Worm (Caenorhabditis elegans) whole organism, dauer: ENCODE measurements around the gene srbc-49.
"Not testable (repeated sequence)": the region's sequence is repeated elsewhere in the genome, so short reads cannot be mapped to it uniquely, and the experiment has no call there.

Experiments
- unc-62 ChIP-seq: sonication (generic microtip); optimal IDR thresholded peaks from 2 replicates; lab custom pipeline; 2017; ENCODE audit warnings: missing biosample characterization, missing genetic modification reagents, missing genetic modification characterization

Gene srbc-49

DNA sequence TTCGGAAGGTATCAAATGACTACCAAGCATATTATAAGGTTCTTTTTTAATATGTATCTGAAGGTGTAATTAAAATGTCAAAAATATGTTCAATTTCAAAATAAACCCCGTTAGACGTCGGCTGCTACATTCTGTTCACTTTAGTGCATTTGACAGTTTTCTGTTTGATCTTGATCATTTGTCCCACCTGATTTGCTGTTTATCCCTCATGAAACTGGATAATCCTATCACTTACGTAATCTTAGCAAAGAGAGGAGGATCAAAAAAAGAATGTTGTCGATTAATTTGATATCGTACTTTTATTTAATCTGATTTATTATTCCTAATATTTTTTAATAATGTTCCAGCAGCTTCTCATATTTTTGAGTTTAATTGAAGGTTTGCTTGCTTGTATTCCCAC is 11.1 kb upstream of the srbc-49 start, which contains the start of gene F54B8.1:
Gene F54B8.1 (plus strand): TSS at position 301 of the 400 bp plus-strand sequence.
- TF ChIP-seq unc-62: no peak

DNA sequence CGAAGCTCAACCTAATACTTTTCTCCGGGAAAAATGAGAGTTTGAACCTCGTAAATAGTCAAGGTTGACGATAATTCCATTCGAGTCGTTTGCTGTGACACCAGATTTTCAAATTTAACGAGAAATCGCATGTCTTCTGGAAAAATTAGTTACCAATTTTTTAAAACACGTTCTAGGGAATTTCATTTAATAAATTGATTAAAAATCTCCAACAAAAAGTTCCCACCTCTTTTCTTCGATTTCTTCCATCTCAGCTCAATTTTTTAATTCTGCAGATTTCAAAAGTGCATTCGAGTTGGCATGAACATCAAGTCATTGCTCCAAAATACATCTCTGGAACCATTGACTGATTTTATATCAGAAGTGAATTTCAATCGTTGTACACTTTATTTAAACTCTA is 9.5 kb upstream of the srbc-49 start, which contains the start of gene nhr-282:
Gene nhr-282 (plus strand): TSS at position 301 of the 400 bp plus-strand sequence.
- not testable (repeated sequence) for TF ChIP-seq unc-62

DNA sequence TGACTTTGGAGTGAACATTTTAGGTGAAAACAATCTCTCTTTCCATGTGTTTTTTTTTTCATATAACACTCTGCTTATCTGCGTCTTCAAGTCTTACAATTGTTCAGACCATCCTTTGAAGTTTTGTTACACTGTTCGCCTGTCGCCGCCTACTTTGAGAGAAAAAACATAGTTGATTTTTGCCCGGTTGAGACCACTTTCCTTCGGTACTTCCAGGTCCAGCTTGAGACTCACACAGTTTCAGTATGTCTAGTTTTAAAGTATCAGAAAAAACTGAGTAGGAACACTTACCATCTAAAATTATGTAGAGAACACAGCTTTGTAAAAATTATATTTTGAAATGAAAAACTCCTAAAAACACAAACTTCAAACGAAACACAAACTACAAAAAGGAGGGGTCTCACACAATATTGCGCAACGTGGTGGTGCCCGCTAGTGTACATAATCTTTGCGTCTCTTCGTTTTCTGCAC is 5.5 kb upstream of the srbc-49 start, which contains the start of the genes fbxa-69 and F54B8.4:
Gene fbxa-69 (minus strand): TSS at position 10 of the 471 bp plus-strand sequence.
Gene F54B8.4 (plus strand): TSS at position 421 of the 471 bp plus-strand sequence.
- TF ChIP-seq unc-62: no peak

DNA sequence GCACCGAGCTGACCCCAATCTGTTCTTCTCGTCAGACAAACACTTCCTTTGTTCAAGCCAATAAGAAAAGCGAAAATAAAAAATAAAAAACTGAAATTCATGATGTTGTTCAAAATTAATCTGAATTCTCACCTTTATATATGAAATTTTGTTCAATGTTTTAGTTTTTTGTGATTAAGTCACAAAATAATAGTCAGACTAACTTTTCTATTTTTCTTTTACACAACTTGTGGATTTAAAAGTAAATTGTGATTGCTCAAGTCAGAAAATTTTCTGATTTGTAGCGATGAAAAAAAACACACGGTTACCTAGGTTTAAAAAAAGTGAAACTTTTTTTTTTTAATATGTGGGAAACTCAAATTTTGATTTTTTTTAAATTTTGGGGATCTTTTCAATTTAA is 3.8 kb upstream of the srbc-49 start, which contains the start of gene abf-3:
Gene abf-3 (minus strand): TSS at position 101 of the 400 bp plus-strand sequence.
- no peak for TF ChIP-seq unc-62

DNA sequence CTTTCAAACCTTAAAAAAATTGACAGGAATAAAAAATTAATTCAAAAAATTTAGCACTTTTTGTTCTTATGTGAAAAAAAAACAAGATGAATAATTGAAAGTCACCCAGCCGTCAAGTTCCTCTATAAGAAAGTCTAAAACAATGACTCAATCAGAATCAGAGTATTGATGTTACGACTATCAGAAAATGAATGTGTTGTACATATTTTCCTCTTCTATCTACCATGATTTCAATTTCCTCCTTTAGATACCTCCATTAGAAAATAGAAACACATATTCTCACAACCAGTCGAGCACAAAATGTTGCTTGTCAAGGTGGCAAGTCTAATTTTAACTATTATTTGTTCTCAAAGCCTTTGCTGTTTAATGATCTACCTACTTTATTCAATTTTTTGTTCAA is 1.5 kb upstream of the srbc-49 start, which contains the start of gene srbc-48:
Gene srbc-48 (plus strand): TSS at position 301 of the 400 bp plus-strand sequence.
- no peak for TF ChIP-seq unc-62

DNA sequence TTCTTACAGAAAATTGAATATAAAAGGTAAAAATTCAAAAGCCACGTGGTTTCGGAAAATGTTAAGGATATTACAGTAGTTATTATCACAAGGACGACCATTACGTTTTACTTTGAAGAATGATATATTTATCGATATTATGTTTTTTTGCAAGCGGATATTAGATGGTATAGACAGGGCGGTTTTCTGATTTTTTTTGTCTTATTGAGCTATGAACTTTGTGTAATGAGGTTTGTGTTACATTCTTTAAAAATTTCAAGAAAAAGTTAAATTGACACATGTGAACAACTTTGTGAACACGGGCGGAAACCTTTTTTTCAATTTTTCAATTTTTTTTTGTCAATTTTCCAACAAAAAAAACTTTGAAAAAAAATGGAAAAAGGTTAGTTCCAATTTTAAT is 3.4 kb downstream of the srbc-49 start, which contains the start of gene srbc-50:
Gene srbc-50 (minus strand): TSS at position 101 of the 400 bp plus-strand sequence.
- no peak for TF ChIP-seq unc-62

DNA sequence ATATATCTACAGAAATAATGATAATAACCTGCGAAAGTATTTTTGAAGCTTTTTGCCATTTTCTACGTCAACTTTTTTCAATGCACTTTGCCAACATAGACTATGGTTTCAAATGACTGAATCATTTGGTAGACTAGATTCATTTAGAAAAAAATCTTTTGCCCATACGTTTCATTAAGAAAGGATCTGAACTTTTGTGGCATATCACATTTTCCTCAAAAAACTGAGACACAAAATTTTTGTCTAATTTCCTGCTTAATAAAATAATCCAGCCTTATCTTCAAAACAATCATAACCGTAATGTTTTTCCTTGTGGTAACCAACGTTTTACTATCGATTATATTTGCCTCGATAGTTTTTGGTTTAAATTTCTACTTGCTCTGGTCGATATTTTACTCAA is 4.6 kb downstream of the srbc-49 start, which contains the start of gene srbc-51:
Gene srbc-51 (plus strand): TSS at position 301 of the 400 bp plus-strand sequence.
- TF ChIP-seq unc-62: no peak

DNA sequence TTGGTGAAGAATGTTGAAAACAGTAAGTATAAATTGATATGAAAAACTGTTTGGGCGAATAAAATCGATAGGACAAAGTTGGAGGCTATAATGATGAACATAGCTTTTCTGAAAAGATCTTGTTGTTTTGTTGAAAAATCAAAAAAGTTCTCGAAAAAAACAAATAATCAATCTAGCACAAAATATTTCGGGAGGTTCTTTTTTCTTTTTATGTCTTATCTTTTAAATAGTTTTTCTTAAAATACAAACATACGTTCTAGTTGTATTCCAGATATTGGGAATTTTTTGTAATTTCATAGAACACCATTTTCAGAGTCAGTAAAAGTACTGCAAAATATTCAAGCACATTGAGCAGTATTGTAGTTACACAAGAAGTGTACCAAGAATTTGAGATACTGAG is 8.4 kb downstream of the srbc-49 start, which contains the start of gene srbc-55:
Gene srbc-55 (minus strand): TSS at position 101 of the 400 bp plus-strand sequence.
- no peak for TF ChIP-seq unc-62

DNA sequence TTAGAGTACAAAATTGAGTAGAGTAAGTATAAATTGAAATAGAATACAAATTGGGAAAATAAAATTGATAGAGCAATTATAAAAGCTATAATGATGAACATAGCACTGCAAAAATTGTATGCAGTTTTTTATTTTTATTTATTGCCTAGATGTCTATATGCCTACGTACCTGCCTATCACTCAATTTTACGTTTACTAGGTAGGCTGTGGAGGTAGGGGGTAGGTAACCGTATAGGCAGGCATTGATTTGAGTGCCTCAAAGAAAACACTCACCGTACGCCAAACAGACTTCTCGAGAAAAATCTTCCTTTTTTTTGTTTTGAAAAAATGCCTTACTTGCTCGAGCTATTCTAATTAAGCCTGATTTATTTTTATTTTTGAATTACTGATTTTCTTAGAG is 10.1 kb downstream of the srbc-49 start, which contains the start of gene srbc-56:
Gene srbc-56 (minus strand): TSS at position 101 of the 400 bp plus-strand sequence.
- TF ChIP-seq unc-62: no peak

DNA sequence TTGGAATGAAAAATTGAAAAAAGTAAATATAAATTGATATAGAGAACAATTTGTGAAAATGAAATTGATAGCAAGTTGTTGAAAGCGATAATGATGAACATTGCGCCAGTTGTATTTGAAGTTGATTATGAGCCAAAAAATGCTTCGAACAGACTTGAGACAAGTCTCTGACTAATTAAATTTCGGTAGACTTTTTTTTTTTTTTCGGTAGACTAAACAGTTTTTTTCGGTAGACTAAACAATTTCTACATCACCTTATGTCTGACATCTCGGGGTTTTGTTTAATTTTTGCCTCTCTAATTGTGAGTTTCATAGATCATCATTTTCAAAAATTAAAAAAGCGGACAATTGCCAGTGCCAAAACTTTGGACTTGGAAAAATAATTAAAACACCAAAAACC is 12.1 kb downstream of the srbc-49 start, which contains the start of gene srbc-54:
Gene srbc-54 (minus strand): TSS at position 101 of the 400 bp plus-strand sequence.
- TF ChIP-seq unc-62: no peak

DNA sequence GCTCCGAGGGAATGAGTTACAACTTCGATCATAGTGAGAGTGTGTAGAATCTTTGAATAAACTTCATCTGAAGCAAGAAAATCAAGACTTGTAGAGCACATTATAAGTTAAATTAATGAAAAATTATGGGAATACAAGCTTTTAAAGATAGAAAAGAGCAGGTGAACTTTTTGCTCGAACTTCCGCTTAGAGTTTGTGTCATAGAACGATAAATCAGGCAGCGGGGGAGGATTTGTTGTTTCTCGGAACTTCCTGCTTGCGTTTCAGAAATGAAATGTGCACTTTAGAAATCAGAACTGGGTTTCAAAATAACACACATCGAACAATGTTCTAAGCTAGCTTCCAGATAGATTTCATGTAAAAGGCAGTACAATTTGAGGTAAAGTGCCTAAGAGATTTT is 19.6 kb downstream of the srbc-49 start, which contains the start of gene srh-149:
Gene srh-149 (minus strand): TSS at position 101 of the 400 bp plus-strand sequence.
- no peak for TF ChIP-seq unc-62

DNA sequence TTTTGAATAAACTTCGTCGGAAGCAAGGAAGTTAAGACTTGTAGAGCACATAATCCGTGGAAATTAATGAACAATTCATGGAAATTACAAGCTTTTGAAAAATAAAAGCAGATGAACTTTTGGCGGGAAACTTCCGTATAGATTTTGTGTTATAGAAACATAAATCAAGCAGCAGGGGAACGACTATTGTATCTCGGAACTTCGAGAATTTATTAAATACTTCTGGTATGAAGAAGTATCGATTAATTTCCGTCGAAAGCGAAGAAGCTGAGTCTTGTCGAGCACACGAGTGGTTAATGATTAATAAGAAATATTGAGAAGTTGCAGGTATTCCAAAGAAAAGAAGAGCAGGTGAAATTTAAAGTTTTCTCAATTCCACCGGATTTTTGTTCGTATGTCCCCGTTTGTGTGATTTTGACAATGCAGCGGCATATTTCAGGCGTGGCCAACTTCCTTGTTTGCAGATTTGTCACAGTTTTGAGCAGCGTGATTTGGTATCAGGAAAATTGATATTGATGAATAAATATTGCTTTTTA is 28.8 kb downstream of the srbc-49 start, which contains the start of gene srh-147:
Gene srh-147 (minus strand): TSS at position 51 of the 536 bp plus-strand sequence.
- not testable (repeated sequence) for TF ChIP-seq unc-62

DNA sequence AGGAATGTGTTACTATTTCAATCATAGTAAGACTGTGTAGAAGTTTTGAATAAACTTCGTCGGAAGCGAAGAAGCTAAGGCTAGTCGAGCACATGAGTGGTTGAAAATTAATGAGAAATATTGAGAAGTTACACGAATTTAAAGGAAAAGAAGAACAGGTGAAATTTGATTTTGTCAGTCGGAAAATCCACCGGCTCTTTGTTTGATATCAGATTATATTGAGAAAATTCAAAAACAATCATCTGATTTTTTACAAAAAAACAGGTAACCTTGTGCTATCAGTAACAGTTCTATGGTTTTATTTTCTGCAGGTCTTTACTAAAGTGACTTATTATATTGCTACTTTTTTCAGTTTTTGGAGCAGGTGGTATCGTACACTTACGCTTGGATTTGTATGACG is 36.8 kb downstream of the srbc-49 start, which contains the start of gene srh-148:
Gene srh-148 (minus strand): TSS at position 101 of the 400 bp plus-strand sequence.
- TF ChIP-seq unc-62: no peak

DNA sequence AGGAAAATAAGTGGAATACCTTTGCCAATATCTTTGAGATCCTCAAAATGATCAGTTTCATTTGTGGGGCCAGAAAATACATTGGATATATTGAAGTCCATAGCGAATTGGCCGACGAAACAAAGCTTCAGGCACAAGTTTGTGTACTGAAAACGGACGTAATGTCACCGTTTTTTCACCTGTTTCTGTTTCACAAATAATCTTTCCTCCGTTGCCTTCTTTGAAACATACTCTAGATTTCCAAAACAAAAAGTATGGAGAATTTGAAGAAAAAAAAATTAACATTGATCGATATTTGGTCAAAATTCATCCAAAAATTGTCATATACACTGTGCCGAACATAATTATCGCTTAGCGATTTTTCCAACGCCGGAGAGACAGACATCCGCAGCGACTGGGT is 41.1 kb downstream of the srbc-49 start, which contains the start of gene srz-12:
Gene srz-12 (minus strand): TSS at position 101 of the 400 bp plus-strand sequence.
- TF ChIP-seq unc-62: no peak

DNA sequence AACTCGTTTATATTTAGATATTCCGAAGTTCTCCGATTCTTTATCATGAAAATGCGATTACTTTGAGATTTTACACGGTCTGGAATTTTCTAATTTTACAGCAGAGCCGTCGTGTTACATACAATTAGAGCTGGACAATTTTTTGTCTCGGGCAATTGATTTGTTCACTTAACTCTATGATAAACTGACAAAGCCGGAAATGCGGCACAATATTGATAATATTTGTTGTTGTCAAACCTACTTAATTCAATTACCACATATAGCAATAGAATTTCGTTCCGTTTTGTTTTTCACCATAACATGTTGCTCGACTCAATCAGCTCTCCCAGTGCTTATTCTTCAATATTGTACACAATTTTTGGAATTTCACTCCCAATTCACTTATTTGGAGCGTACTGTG is 41.5 kb downstream of the srbc-49 start, which contains the start of gene srh-299:
Gene srh-299 (plus strand): TSS at position 301 of the 400 bp plus-strand sequence.
- no peak for TF ChIP-seq unc-62

DNA sequence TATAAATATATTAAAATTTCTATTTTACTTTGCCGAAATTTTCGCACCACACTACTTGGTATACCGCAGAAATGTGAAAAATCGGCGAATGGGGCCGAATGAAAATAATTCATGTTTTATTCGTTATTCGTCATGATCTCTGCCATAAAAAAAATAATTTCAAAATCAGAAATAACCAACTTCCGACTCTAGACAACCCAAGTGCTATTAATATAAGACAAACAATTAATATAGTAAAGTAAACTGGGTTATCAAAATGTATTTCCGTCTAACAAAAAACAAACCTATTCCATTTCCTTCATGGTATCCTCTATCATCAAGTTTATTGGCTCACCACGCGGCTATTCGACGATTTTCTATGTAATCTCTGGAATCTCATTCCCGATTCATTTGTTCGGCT is 44.3 kb downstream of the srbc-49 start, which contains the start of gene srh-293:
Gene srh-293 (plus strand): TSS at position 301 of the 400 bp plus-strand sequence.
- no peak for TF ChIP-seq unc-62

DNA sequence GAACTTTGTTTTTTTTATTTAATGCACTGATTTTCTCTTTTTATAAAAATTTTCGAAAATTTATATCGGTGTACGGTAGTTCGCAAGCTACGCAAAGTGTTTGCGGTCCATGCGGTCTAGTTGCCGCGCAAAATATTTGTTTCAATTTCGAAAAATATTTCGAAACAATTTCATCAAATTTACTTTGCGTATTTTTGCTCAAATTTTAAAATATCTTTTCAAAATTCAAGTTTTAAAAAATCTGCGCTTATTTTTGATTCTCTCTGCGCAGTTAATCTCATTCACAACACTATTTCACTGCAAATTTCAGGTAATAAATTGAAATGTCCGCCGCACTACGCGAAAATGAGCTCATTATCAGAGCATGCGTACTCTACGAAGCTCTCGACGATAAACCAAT is 45.9 kb downstream of the srbc-49 start, which contains the start of gene fbxa-197:
Gene fbxa-197 (plus strand): TSS at position 301 of the 400 bp plus-strand sequence.
- TF ChIP-seq unc-62: no peak
